Fruit fly (Drosophila melanogaster) whole organism, adult: ENCODE results near the gene CG31407.

Source experiments
- CG11617 ChIP-seq: fragments of 200-800 bp; sonication (Bioruptor generic); optimal IDR thresholded peaks from 2 replicates; lab custom pipeline; 2017; ENCODE audit warnings: mild to moderate bottlenecking, missing biosample characterization, missing genetic modification reagents, missing genetic modification characterization
- CG7045 ChIP-seq: fragments of 200-800 bp; sonication (Bioruptor generic); optimal IDR thresholded peaks from 2 replicates; lab custom pipeline; 2017; ENCODE audit warnings: missing biosample characterization, mild to moderate bottlenecking, missing genetic modification characterization
- CG7101 ChIP-seq: fragments of 200-800 bp; sonication (Bioruptor generic); optimal IDR thresholded peaks from 2 replicates; lab custom pipeline; 2018; ENCODE audit warnings: missing biosample characterization, mild to moderate bottlenecking, missing genetic modification characterization, moderate library complexity
- Crg-1 ChIP-seq: fragments of 200-800 bp; sonication (Bioruptor generic); optimal IDR thresholded peaks from 2 replicates; lab custom pipeline; 2016; ENCODE audit warnings: missing biosample characterization, missing genetic modification characterization
- Hr96 ChIP-seq: fragments of 200-800 bp; sonication (Bioruptor generic); optimal IDR thresholded peaks from 2 replicates; lab custom pipeline; 2016; ENCODE audit warnings: missing biosample characterization, missing genetic modification characterization
- Mnt ChIP-seq: fragments of 200-800 bp; sonication (Bioruptor generic); optimal IDR thresholded peaks from 2 replicates; lab custom pipeline; 2016; ENCODE audit warnings: missing biosample characterization, mild to moderate bottlenecking, missing genetic modification characterization
- kay ChIP-seq: fragments of 200-800 bp; sonication (Bioruptor generic); peaks from one replicate; lab custom pipeline; 2016; ENCODE audit warnings: missing biosample characterization, missing genetic modification characterization, borderline replicate concordance
- ovo ChIP-seq: fragments of 200-800 bp; sonication (Bioruptor generic); optimal IDR thresholded peaks from 2 replicates; lab custom pipeline; 2016; ENCODE audit warnings: missing biosample characterization, missing genetic modification characterization
- pad ChIP-seq: fragments of 200-800 bp; sonication (Bioruptor generic); optimal IDR thresholded peaks from 3 replicates; lab custom pipeline; 2017; ENCODE audit warnings: missing biosample characterization, missing genetic modification characterization, mild to moderate bottlenecking, moderate library complexity, missing genetic modification reagents
- toe ChIP-seq: fragments of 200-800 bp; sonication (Bioruptor generic); optimal IDR thresholded peaks from 2 replicates; lab custom pipeline; 2016; ENCODE audit warnings: missing biosample characterization, missing genetic modification characterization

DNA sequence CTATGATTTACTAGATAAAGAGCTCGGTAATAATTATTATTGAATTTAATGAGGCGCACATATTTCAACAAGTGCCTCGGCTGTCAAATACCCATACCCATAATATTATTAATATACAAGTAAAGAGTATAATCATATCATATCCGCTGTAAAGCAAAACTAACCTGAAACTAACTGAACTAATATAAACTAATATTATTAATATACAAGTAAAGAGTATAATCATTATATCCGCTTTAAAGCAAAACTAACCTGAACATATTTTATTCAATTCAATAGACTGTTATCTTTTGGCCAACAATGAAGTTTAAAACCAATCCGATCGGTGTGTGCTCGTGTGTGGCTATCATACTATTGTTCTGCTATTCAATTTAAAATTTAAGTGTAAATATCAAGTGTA is 41.5 kb upstream of the CG31407 start, which contains the start of gene CG33783:
- TF ChIP-seq ovo (GFP tag; lab: Kevin White, UChicago), result no peak
- no peak for TF ChIP-seq pad
- TF ChIP-seq Crg-1 (GFP tag; lab: Kevin White, UChicago), result no peak
- no peak for TF ChIP-seq CG7101 (tag; lab: Kevin White, UChicago)
- no peak for TF ChIP-seq toe
- no peak for TF ChIP-seq Mnt (GFP tag; lab: Kevin White, UChicago)
- TF ChIP-seq Hr96 (GFP tag; lab: Kevin White, UChicago), result no peak
- no peak for TF ChIP-seq CG11617 (GFP tag; lab: Kevin White, UChicago)
- TF ChIP-seq CG7045 (GFP tag; lab: Kevin White, UChicago), result no peak
- TF ChIP-seq kay, result no peak
